Fruit fly (Drosophila melanogaster) whole organism, embryonic: ENCODE results near the gene CG33687.

Source experiments
- B-H2 ChIP-seq: fragments of 200-800 bp; sonication (Bioruptor generic); optimal IDR thresholded peaks from 2 replicates; lab custom pipeline; 2018; ENCODE audit warnings: missing biosample characterization, mild to moderate bottlenecking, missing genetic modification characterization
- CG10366 ChIP-seq: fragments of 200-800 bp; sonication (Bioruptor generic); IDR thresholded peaks from 2 replicates; pipeline ENCODE4 v1.3.6; 2022; ENCODE audit warnings: missing biosample characterization, missing genetic modification characterization
- CG10543 ChIP-seq: fragments of 200-800 bp; sonication (Bioruptor generic); optimal IDR thresholded peaks from 3 replicates; lab custom pipeline; 2017; ENCODE audit warnings: missing biosample characterization, mild to moderate bottlenecking, missing genetic modification characterization, moderate library complexity
- CG11247 ChIP-seq: fragments of 200-800 bp; sonication (Bioruptor generic); IDR thresholded peaks from 2 replicates; pipeline ENCODE4 v1.3.6; 2022; ENCODE audit warnings: missing biosample characterization, missing genetic modification characterization
- CG12071 ChIP-seq: fragments of 200-800 bp; sonication (Bioruptor generic); optimal IDR thresholded peaks from 3 replicates; lab custom pipeline; 2018; ENCODE audit warnings: missing biosample characterization, mild to moderate bottlenecking, missing genetic modification characterization
- CG12659 ChIP-seq: fragments of 200-800 bp; sonication (Bioruptor generic); optimal IDR thresholded peaks from 3 replicates; lab custom pipeline; 2017; ENCODE audit warnings: mild to moderate bottlenecking, missing biosample characterization, missing genetic modification reagents, missing genetic modification characterization
- CG12744 ChIP-seq: fragments of 200-800 bp; sonication (Bioruptor generic); optimal IDR thresholded peaks from 2 replicates; lab custom pipeline; 2016; ENCODE audit warnings: missing biosample characterization, missing genetic modification characterization
- CG14014 ChIP-seq: fragments of 200-800 bp; sonication (Bioruptor generic); IDR thresholded peaks from 2 replicates; pipeline ENCODE4 v1.3.6; 2022; ENCODE audit warnings: missing biosample characterization, missing genetic modification characterization
- CG14050 ChIP-seq: fragments of 200-800 bp; sonication (Bioruptor generic); IDR thresholded peaks from 3 replicates; pipeline ENCODE4 v1.3.6; 2022; ENCODE audit warnings: missing biosample characterization, missing genetic modification characterization
- CG15011 ChIP-seq: fragments of 200-800 bp; sonication (Bioruptor generic); optimal IDR thresholded peaks from 3 replicates; lab custom pipeline; 2018; ENCODE audit warnings: missing biosample characterization, mild to moderate bottlenecking, missing genetic modification characterization
- CG15514 ChIP-seq: fragments of 200-800 bp; sonication (Bioruptor generic); optimal IDR thresholded peaks from 3 replicates; lab custom pipeline; 2017; ENCODE audit warnings: missing biosample characterization, missing genetic modification characterization, mild to moderate bottlenecking, moderate library complexity, missing genetic modification reagents
- CG18011 ChIP-seq: fragments of 200-800 bp; sonication (Bioruptor generic); optimal IDR thresholded peaks from 2 replicates; lab custom pipeline; 2017; ENCODE audit warnings: missing biosample characterization, missing genetic modification characterization, mild to moderate bottlenecking, moderate library complexity, missing genotype
- CG18764 ChIP-seq: fragments of 200-800 bp; sonication (Bioruptor generic); optimal IDR thresholded peaks from 3 replicates; lab custom pipeline; 2016; ENCODE audit warnings: missing biosample characterization, missing genetic modification characterization
- CG31388 ChIP-seq: fragments of 200-800 bp; sonication (Bioruptor generic); optimal IDR thresholded peaks from 2 replicates; lab custom pipeline; 2016; ENCODE audit warnings: missing biosample characterization, missing genetic modification characterization
- CG3847 ChIP-seq: fragments of 200-800 bp; sonication (Bioruptor generic); IDR thresholded peaks from 2 replicates; pipeline ENCODE4 v1.3.6; 2022; ENCODE audit warnings: missing biosample characterization, missing genetic modification characterization
- CG4282 ChIP-seq: fragments of 200-800 bp; sonication (Bioruptor generic); optimal IDR thresholded peaks from 2 replicates; lab custom pipeline; 2016; ENCODE audit warnings: missing biosample characterization, missing genetic modification characterization
- CG6791 ChIP-seq: fragments of 200-800 bp; sonication (Bioruptor generic); IDR thresholded peaks from 3 replicates; pipeline ENCODE4 v1.3.6; 2022; ENCODE audit warnings: missing biosample characterization, missing genetic modification characterization; ENCODE audit not compliant: partially characterized antibody
- CG7786 ChIP-seq: fragments of 200-800 bp; sonication (Bioruptor generic); optimal IDR thresholded peaks from 2 replicates; lab custom pipeline; 2016; ENCODE audit warnings: missing biosample characterization, missing genetic modification characterization
- CG9437 ChIP-seq: fragments of 200-800 bp; sonication (Bioruptor generic); optimal IDR thresholded peaks from 2 replicates; lab custom pipeline; 2018; ENCODE audit warnings: missing biosample characterization, mild to moderate bottlenecking, missing genetic modification characterization
- CrebB ChIP-seq: fragments of 200-800 bp; sonication (Bioruptor generic); optimal IDR thresholded peaks from 3 replicates; lab custom pipeline; 2018; ENCODE audit warnings: missing biosample characterization, mild to moderate bottlenecking, missing genetic modification characterization
- E2f2 ChIP-seq: fragments of 200-800 bp; sonication (Bioruptor generic); IDR thresholded peaks from 2 replicates; pipeline ENCODE4 v1.3.6; 2022; ENCODE audit warnings: missing biosample characterization, missing genetic modification characterization
- Gug ChIP-seq: fragments of 200-800 bp; sonication (Bioruptor generic); IDR thresholded peaks from 4 replicates; pipeline ENCODE4 v1.3.6; 2022; ENCODE audit warnings: missing biosample characterization, missing genetic modification characterization
- H2.0 ChIP-seq: fragments of 200-800 bp; sonication (Bioruptor generic); IDR thresholded peaks from 2 replicates; pipeline ENCODE4 v1.3.6; 2022; ENCODE audit warnings: missing biosample characterization, missing genetic modification characterization
- Hey ChIP-seq: fragments of 200-800 bp; sonication (Bioruptor generic); optimal IDR thresholded peaks from 3 replicates; lab custom pipeline; 2018; ENCODE audit warnings: missing biosample characterization, mild to moderate bottlenecking, missing genetic modification characterization
- Hmr ChIP-seq: fragments of 200-800 bp; sonication (Bioruptor generic); optimal IDR thresholded peaks from 3 replicates; lab custom pipeline; 2017; ENCODE audit warnings: mild to moderate bottlenecking, missing biosample characterization, missing genetic modification reagents, missing genetic modification characterization
- MBD-R2 ChIP-seq: fragments of 200-800 bp; sonication (Bioruptor generic); IDR thresholded peaks from 2 replicates; pipeline ENCODE4 v1.3.6; 2022; ENCODE audit warnings: missing biosample characterization, missing genetic modification characterization
- Med ChIP-seq: fragments of 200-800 bp; sonication (Bioruptor generic); peaks from one replicate; lab custom pipeline; 2016; ENCODE audit warnings: missing biosample characterization, missing genetic modification characterization, mild to moderate bottlenecking, inconsistent platforms, moderate library complexity
- Sry-δ ChIP-seq: fragments of 200-800 bp; sonication (Bioruptor generic); optimal IDR thresholded peaks from 2 replicates; lab custom pipeline; 2016; ENCODE audit warnings: missing biosample characterization, missing genetic modification characterization
- ash1 ChIP-seq: fragments of 200-800 bp; sonication (Bioruptor generic); optimal IDR thresholded peaks from 2 replicates; lab custom pipeline; 2018; ENCODE audit warnings: missing biosample characterization, mild to moderate bottlenecking, missing genetic modification characterization
- ato ChIP-seq: fragments of 200-800 bp; sonication (Bioruptor generic); IDR thresholded peaks from 2 replicates; pipeline ENCODE4 v1.3.6; 2022; ENCODE audit warnings: missing biosample characterization, missing genetic modification characterization; ENCODE audit not compliant: partially characterized antibody
- caup ChIP-seq: fragments of 200-800 bp; sonication (Bioruptor generic); optimal IDR thresholded peaks from 3 replicates; lab custom pipeline; 2017; ENCODE audit warnings: missing biosample characterization, mild to moderate bottlenecking, missing genetic modification characterization, moderate library complexity; ENCODE audit not compliant: severe bottlenecking
- cg ChIP-seq: fragments of 200-800 bp; sonication (Bioruptor generic); optimal IDR thresholded peaks from 3 replicates; lab custom pipeline; 2019; ENCODE audit warnings: missing biosample characterization, mild to moderate bottlenecking, missing genetic modification characterization, moderate library complexity
- chinmo ChIP-seq: fragments of 200-800 bp; sonication (Bioruptor generic); IDR thresholded peaks from 4 replicates; pipeline ENCODE4 v1.3.6; 2022; ENCODE audit warnings: missing biosample characterization, missing genetic modification characterization; ENCODE audit not compliant: partially characterized antibody
- corto ChIP-seq: fragments of 200-800 bp; sonication (Bioruptor generic); optimal IDR thresholded peaks from 2 replicates; lab custom pipeline; 2016; ENCODE audit warnings: missing biosample characterization, mild to moderate bottlenecking, missing genetic modification characterization, moderate library complexity
- disco-r ChIP-seq: fragments of 200-800 bp; sonication (Bioruptor generic); optimal IDR thresholded peaks from 2 replicates; lab custom pipeline; 2016; ENCODE audit warnings: missing biosample characterization, missing genetic modification characterization
- dmrt11E ChIP-seq: fragments of 200-800 bp; sonication (Bioruptor generic); optimal IDR thresholded peaks from 3 replicates; lab custom pipeline; 2018; ENCODE audit warnings: missing biosample characterization, mild to moderate bottlenecking, missing genetic modification characterization, moderate library complexity
- ham ChIP-seq: fragments of 200-800 bp; sonication (Bioruptor generic); IDR thresholded peaks from 2 replicates; pipeline ENCODE4 v1.3.6; 2022; ENCODE audit warnings: missing biosample characterization, missing genetic modification characterization
- kah ChIP-seq: fragments of 200-800 bp; sonication (Bioruptor generic); optimal IDR thresholded peaks from 2 replicates; lab custom pipeline; 2018; ENCODE audit warnings: missing biosample characterization, mild to moderate bottlenecking, missing genetic modification characterization
- lov ChIP-seq, 2 experiments: fragments of 200-800 bp in 1 of 2; fragments of >200 bp in 1 of 2; sonication (Bioruptor generic) in 1 of 2; IDR thresholded peaks in 1 of 2; optimal IDR thresholded peaks in 1 of 2; 2 replicates in 1 of 2; 3 replicates in 1 of 2; pipeline versions ENCODE4 v1.3.6 to Lab custom; 2017 to 2022; ENCODE audit warnings: missing biosample characterization in 1 of 2, missing genetic modification characterization in 1 of 2
- mirr ChIP-seq: fragments of 200-800 bp; sonication (Bioruptor generic); optimal IDR thresholded peaks from 3 replicates; lab custom pipeline; 2018; ENCODE audit warnings: missing biosample characterization, mild to moderate bottlenecking, missing genetic modification characterization
- nom ChIP-seq: fragments of 200-800 bp; sonication (Bioruptor generic); optimal IDR thresholded peaks from 2 replicates; lab custom pipeline; 2017; ENCODE audit warnings: missing biosample characterization, missing genetic modification characterization, mild to moderate bottlenecking, moderate library complexity, missing genetic modification reagents
- pb ChIP-seq: fragments of 200-800 bp; sonication (Bioruptor generic); optimal IDR thresholded peaks from 3 replicates; lab custom pipeline; 2016; ENCODE audit warnings: missing biosample characterization, missing genetic modification characterization
- pzg ChIP-seq: fragments of 200-800 bp; sonication (Bioruptor generic); optimal IDR thresholded peaks from 3 replicates; lab custom pipeline; 2018; ENCODE audit warnings: missing biosample characterization, mild to moderate bottlenecking, missing genetic modification characterization, moderate library complexity
- seq ChIP-seq: fragments of 200-800 bp; sonication (Bioruptor generic); IDR thresholded peaks from 2 replicates; pipeline ENCODE4 v1.3.6; 2022; ENCODE audit warnings: missing biosample characterization, missing genetic modification characterization
- sob ChIP-seq: fragments of 200-800 bp; sonication (Bioruptor generic); IDR thresholded peaks from 2 replicates; pipeline ENCODE4 v1.3.6; 2022; ENCODE audit warnings: missing biosample characterization, missing genetic modification characterization
- sug ChIP-seq: fragments of 200-800 bp; optimal IDR thresholded peaks from 2 replicates; lab custom pipeline; 2019; ENCODE audit warnings: missing biosample characterization, mild to moderate bottlenecking, missing genetic modification characterization, moderate library complexity
- ttk ChIP-seq: fragments of 200-800 bp; sonication (Bioruptor generic); IDR thresholded peaks from 2 replicates; pipeline ENCODE4 v2.1.2; 2022; ENCODE audit warnings: missing biosample characterization, missing genetic modification characterization
- tx ChIP-seq: fragments of 200-800 bp; sonication (Bioruptor generic); optimal IDR thresholded peaks from 2 replicates; lab custom pipeline; 2016; ENCODE audit warnings: missing biosample characterization, missing genetic modification characterization

CG33687 gene

DNA sequence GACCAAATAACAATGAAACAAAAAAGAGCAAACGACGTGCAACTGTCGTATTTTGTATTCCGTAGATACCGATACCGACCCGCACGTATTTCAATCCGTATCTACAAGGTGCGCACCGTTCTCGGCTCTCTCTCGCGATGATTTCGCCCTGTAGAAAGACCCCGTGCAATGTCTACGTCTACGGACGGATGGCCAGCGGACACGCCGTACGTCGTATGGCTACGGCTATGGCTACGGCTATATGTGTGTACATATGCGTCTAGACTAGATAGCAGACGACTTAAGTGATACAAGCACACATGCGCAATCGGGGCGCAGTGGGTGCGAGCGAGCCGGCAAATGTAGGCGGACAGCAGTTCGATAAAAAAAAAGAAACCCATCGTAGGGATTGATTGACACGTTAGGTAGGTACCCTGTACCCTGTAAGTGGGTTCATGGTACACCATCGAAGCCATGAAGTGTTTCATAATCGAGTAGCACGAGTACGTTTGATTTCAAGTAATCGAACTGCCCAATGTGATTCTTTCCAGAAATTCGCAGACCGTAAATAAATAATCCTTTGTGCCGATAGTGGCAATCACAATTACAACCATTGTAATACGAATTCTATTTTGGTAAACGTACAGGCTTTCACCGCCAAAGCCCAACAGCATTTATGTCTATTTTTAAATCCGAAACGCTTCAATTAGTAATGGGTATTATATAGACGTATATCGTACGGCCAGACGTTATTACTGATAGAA, 48.1 kb upstream of the CG33687 start (continued):
- TF ChIP-seq CG12744 (GFP tag; lab: Kevin White, UChicago) (no peak), caup (peak; percentile 11), kah (GFP tag; lab: Kevin White, UChicago) (no peak), corto (GFP tag; lab: Kevin White, UChicago) (no peak), CG11247 (GFP tag; lab: Robert Waterston, UW) (no peak), tx (peak; percentile 19)
- TF ChIP-seq, all 482 proteins: peak for 115

DNA sequence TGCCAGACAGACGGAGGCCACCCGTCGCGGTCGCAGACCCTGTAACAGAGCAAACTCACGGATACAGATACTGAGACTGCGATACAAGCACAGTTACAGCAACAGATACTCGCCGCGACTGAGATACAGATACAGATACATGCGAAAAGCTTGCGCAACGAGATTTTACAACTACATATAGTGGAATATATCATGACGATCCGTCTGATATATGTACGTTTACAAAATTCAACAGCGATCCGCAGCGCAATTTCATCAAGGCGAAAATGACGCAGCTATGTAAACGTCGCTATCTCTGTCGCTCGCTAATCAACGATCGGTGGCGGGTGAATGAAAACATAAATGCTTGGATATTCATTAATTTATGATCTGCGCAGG, 47.5 kb upstream of the CG33687 start:
- no peak for TF ChIP-seq sob (GFP tag; lab: Robert Waterston, UW)
- TF ChIP-seq dmrt11E (tag; lab: Kevin White, UChicago) = no peak
- TF ChIP-seq CG14014 = no peak
- TF ChIP-seq mirr = peak; percentile 97
- peak; percentile 21 for TF ChIP-seq CG15514
- no peak for TF ChIP-seq ttk (GFP tag; lab: Robert Waterston, UW)
- TF ChIP-seq CG14050 = no peak
- no peak for TF ChIP-seq CG4282 (GFP tag; lab: Kevin White, UChicago)
- no peak for TF ChIP-seq CG31388 (GFP tag; lab: Kevin White, UChicago)
- no peak for TF ChIP-seq CG18764 (GFP tag; lab: Kevin White, UChicago)
- TF ChIP-seq Med (GFP tag; lab: Kevin White, UChicago) = peak; percentile 79
- no peak for TF ChIP-seq H2.0 (GFP tag; lab: Robert Waterston, UW)
- TF ChIP-seq E2f2 (GFP tag; lab: Robert Waterston, UW) = no peak
- peak; percentile 29 for TF ChIP-seq CG12071 (GFP tag; lab: Kevin White, UChicago)
- peak; percentile 91; the same call in 3 of the 4 replicates for TF ChIP-seq chinmo (GFP tag; lab: Robert Waterston, UW)
- peak; percentile 20 for TF ChIP-seq B-H2
- TF ChIP-seq Gug (GFP tag; lab: Robert Waterston, UW) = no peak
- TF ChIP-seq Sry-δ (GFP tag; lab: Kevin White, UChicago) = no peak
- no peak for TF ChIP-seq seq (GFP tag; lab: Robert Waterston, UW)
- TF ChIP-seq Hey (tag; lab: Kevin White, UChicago) = no peak
- TF ChIP-seq CG10366 (GFP tag; lab: Robert Waterston, UW) = no peak
- peak; percentile 65 for TF ChIP-seq CG10543 (GFP tag; lab: Kevin White, UChicago)
- TF ChIP-seq CG9437 (GFP tag; lab: Kevin White, UChicago) = no peak
- TF ChIP-seq CG3847 (GFP tag; lab: Robert Waterston, UW) = no peak
- TF ChIP-seq CG7786 (GFP tag; lab: Kevin White, UChicago) = no peak
- TF ChIP-seq ato (GFP tag; lab: Robert Waterston, UW) = no peak
- no peak for TF ChIP-seq CG15011 (GFP tag; lab: Kevin White, UChicago)
- no peak for TF ChIP-seq lov (optimal IDR thresholded peaks at IDR 0.05; lab: Kevin White, UChicago)
- no peak for TF ChIP-seq lov (GFP tag; IDR thresholded peaks at IDR 0.05; lab: Robert Waterston, UW)
- peak; percentile 27 for TF ChIP-seq sug
- TF ChIP-seq cg (GFP tag; lab: Kevin White, UChicago) = peak; percentile 46
- TF ChIP-seq pzg = no peak
- no peak for TF ChIP-seq ash1
- no peak for TF ChIP-seq CG18011 (GFP tag; lab: Kevin White, UChicago)
- no peak for TF ChIP-seq Hmr (GFP tag; lab: Kevin White, UChicago)
- no peak for TF ChIP-seq pb (GFP tag; lab: Kevin White, UChicago)
- TF ChIP-seq CG12659 (GFP tag; lab: Kevin White, UChicago) = no peak
- TF ChIP-seq CrebB (tag; lab: Kevin White, UChicago) = no peak
- no peak for TF ChIP-seq CG6791 (GFP tag; lab: Robert Waterston, UW)
- no peak for TF ChIP-seq disco-r
- no peak for TF ChIP-seq MBD-R2 (GFP tag; lab: Robert Waterston, UW)
- TF ChIP-seq nom (GFP tag; lab: Kevin White, UChicago) = peak; percentile 51
- TF ChIP-seq ham (GFP tag; lab: Robert Waterston, UW) = no peak
